Fruit fly (Drosophila melanogaster) Kc167 (cell line): ENCODE results near the gene Ugt37C2.

Source experiments
- Myc ChIP-seq: fragments of >200 bp; optimal IDR thresholded peaks from 2 replicates; lab custom pipeline; 2017; ENCODE audit warnings: missing external identifiers
- Sin3A ChIP-seq: fragments of >200 bp; optimal IDR thresholded peaks from 2 replicates; lab custom pipeline; 2018; ENCODE audit warnings: missing external identifiers
- h ChIP-seq: fragments of >200 bp; optimal IDR thresholded peaks from 3 replicates; lab custom pipeline; 2018; ENCODE audit warnings: missing external identifiers
- insv ChIP-seq: fragments of >200 bp; optimal IDR thresholded peaks from 3 replicates; lab custom pipeline; 2018; ENCODE audit warnings: missing external identifiers
- psq ChIP-seq: fragments of >200 bp; optimal IDR thresholded peaks from 2 replicates; lab custom pipeline; 2017; ENCODE audit warnings: missing external identifiers
- ttk ChIP-seq: sonication (Bioruptor generic); optimal IDR thresholded peaks from 2 replicates; lab custom pipeline; 2017; ENCODE audit warnings: missing external identifiers

Ugt37C2 gene

DNA sequence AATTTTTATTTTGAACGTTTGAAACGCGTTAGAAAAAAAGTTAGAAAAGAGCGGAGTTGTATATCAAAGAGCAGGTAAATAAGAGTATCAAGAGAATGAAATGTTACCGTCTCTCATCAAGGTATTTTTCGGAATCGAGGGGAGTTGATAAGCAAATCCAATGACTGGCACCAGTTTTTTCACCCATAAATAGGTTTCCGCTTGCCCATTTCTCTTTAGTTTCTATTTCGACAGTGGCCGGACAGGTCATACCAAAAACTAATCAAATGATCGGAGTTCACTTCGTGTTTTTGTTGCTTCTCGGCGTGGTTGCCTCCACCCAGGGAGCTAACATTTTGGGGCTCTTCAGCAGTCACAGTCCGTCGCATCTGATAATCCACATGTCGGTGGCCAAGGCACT, at the start of gene Ugt37C2:
Gene Ugt37C2 (plus strand): TSS at position 242 of the 400 bp plus-strand sequence.
- TF ChIP-seq ttk (lab: Kevin White, UChicago) = no peak
- no peak for TF ChIP-seq Myc (lab: Kevin White, UChicago)
- TF ChIP-seq h (lab: Kevin White, UChicago) = no peak
- TF ChIP-seq insv (lab: Kevin White, UChicago) = no peak
- no peak for TF ChIP-seq Sin3A
- no peak for TF ChIP-seq psq

DNA sequence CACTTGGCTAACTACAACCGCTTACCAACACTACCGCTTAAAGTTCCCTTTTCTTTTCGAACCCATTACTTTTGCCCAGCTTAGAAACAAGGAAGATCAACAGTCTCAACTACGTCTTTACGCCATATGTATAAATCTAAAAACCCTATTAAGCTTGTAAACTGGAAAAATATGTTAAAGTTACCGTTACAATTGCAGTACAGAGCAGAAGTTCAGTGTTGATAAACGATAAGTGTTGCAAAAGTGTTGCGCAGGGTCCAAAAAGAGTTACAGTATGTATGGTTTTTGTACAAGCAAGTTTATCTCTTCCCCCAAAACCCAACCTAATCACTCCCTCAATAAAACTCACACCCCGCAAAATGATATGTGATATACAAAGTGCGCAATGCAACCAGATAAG, 46.9 kb upstream of the Ugt37C2 start:
- TF ChIP-seq Sin3A (no peak), Myc (lab: Kevin White, UChicago) (no peak), h (lab: Kevin White, UChicago) (no peak), insv (lab: Kevin White, UChicago) (no peak), psq (no peak), ttk (lab: Kevin White, UChicago) (no peak)

DNA sequence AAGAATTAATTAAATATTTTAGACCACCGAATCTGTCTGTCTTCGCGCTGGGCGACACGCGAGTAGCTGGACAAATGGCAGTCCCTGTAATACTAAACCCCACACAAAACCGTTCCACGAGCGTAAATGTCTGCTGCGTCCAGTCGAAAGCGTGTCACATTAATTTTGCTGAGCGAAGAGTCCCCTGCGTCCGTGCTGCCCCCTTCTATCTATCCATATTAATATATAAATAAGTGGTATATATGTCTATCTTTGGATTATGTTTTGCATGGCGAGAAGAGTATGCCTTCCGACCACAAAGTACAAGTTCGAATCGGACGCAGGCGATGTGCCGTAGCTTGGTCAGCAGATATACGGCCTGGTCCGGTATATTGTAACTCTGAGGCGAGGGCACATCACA, 41.7 kb upstream of the Ugt37C2 start:
- TF ChIP-seq h (lab: Kevin White, UChicago) (no peak), psq (no peak), Sin3A (no peak), Myc (lab: Kevin White, UChicago) (no peak), insv (lab: Kevin White, UChicago) (no peak)

DNA sequence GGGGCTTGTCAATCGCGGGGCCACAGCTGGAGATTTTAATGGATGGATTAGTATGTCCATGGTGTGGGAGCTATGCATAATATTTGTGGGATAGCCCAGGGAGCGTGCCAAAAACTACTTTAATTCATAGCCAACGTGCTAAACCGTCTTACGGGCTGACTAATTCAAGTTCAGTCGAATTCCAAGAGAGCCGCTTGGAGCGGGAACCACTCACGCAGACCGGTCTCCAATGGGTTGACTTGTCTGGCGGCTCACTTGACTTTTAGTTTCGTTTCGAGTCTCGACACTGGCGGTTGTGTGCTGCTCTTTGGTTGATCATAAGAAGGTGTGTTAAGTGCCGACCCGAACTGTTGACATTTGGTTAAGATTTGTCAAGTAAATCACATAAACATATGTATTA, 39.9 kb upstream of the Ugt37C2 start, which contains the start of gene yellow-b:
Gene yellow-b (plus strand): TSS at position 263 of the 400 bp plus-strand sequence.
- no peak for TF ChIP-seq Myc (lab: Kevin White, UChicago)
- no peak for TF ChIP-seq psq
- no peak for TF ChIP-seq h (lab: Kevin White, UChicago)
- TF ChIP-seq insv (lab: Kevin White, UChicago) = no peak
- no peak for TF ChIP-seq ttk (lab: Kevin White, UChicago)
- no peak for TF ChIP-seq Sin3A

DNA sequence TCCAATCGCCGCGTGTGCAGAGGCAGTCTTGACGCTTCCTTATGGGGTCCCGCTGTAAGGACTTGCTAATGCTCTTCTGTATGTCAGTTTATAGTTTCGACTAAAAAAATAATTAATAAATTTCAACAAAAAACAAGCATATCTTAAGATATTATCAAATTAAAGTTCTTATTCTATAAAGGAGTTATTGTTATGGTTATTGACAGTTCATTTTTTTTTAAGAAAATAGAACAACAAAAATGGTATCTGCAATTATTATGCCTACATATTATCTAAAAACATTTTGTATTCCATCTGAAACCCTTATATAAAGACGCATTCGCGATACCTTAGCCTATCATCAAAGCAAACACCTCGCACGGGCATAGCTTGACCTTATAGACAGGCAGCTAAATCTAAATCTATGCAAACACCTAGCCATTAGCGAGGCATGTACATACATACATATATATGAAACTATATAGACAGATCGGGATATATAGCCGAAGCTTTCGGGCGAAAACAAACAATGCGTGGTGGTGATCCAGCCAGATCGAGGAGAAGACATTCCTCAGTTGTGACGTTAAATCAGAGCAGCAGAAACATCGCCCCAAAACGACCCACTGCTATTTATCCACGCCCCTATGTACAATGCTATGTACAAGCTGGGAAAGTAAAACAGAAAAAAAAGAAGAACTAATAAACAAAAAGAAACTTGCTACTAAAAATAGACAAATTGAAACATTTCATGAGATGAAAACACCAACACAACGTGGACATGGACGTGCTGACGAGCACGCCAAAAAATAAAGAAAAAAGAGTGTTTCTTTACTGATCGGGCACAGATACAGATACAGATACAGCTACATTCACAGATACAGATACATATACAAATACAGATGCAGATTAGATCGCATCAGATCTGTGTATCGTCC, 33.2 kb upstream of the Ugt37C2 start, which contains the start of gene ppk17:
Gene ppk17 (minus strand): TSS at position 51 of the 914 bp plus-strand sequence.
- no peak for TF ChIP-seq ttk (lab: Kevin White, UChicago)
- no peak for TF ChIP-seq psq
- no peak for TF ChIP-seq insv (lab: Kevin White, UChicago)
- no peak for TF ChIP-seq h (lab: Kevin White, UChicago)
- no peak for TF ChIP-seq Myc (lab: Kevin White, UChicago)
- no peak for TF ChIP-seq Sin3A

DNA sequence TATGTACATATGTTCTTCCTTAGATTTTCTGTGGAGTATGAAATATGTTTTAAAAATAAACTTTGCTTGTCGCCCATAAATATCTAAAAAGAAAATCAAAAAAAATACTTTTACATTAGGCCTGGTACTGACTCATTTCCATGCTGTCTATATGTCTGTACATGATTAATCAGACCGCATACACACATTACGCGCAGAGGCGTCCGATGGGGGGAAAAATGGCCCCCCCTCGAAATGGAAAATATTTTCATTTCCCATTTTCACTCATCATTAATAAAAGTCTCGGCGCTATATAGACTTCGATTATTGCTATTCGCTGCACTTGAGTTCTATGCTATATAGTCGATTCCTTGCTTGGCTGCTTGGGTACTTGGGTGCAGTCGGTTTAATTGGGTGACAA, 32.1 kb upstream of the Ugt37C2 start:
- TF ChIP-seq h (lab: Kevin White, UChicago) (no peak), insv (lab: Kevin White, UChicago) (no peak)

DNA sequence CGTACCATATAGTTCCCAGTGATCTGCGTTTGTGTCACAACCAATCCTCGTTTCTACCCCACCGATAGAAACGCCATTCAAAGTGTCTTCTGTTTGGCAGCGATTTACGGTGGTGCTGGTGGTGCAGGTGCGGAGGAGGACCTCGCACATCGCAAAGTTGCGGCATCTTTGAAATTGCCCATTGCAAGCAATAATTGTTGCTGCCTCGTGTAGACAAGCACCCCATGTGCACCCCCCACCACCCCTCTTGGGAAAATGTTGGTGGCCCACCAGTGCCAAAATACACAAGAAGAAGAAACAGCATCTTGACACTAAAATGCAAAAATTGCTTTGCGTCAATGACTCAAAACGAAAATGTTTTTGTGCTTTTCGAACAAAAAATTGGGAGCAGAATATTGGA, 29.5 kb upstream of the Ugt37C2 start:
- no peak for TF ChIP-seq psq
- TF ChIP-seq h (lab: Kevin White, UChicago) = no peak
- no peak for TF ChIP-seq ttk (lab: Kevin White, UChicago)
- no peak for TF ChIP-seq insv (lab: Kevin White, UChicago)
- no peak for TF ChIP-seq Sin3A
- no peak for TF ChIP-seq Myc (lab: Kevin White, UChicago)

DNA sequence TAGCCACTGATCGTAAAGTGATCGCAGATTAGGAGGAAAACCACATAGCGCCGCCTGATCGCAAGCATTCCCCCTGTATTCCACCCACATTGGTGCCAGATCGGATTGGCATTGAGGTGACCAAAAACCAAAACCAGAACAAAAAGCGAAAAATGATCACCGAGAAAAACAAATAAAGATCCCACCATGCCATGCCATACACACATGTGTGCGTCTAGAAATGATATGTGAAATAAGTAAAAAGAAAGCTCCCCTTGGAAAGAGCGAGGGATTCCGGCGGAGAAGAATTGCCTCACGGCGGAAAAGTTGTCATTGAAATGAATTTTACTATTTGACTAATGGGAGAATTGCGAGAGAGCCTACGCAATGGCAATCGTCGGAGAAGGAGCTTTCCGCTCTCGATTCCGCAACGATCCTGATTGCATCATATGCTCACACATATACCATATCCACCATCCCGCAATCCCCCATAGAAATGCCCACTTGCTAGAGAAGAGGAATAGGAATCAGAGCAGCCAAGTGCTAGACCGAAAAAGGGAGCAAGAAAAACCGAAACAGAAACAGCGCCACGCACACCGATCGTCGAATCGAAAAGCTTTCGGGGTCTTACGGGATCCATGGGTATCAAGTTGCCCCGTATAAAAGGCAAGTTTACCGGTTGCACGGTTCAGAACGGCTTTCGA, 27.8 kb upstream of the Ugt37C2 start, which contains the start of gene Mhc:
Gene Mhc (plus strand): TSS at position 497 of the 683 bp plus-strand sequence.
- TF ChIP-seq Myc (lab: Kevin White, UChicago) (no peak), Sin3A (no peak), psq (no peak), ttk (lab: Kevin White, UChicago) (no peak)

DNA sequence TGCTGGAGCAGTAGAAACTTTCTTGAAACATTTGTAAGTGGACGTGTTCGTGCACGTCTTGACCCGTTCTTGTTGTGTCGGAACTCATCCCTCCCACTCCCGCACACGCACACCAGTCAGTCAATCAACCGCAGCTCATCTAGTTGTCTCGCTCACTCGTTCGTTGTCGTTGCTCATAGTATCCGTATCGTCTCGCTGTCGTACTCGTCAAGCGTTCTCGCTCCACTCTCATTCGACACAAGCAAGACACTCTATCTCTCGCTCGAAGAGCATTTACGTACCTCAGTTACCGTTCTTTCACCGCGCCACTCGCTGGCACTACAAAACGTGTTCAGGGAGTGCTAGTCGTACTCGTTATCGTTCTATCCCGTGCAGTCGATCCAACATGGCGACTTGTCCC, 6.5 kb upstream of the Ugt37C2 start:
- TF ChIP-seq Myc (lab: Kevin White, UChicago) = no peak
- no peak for TF ChIP-seq psq
- TF ChIP-seq Sin3A = no peak
- no peak for TF ChIP-seq ttk (lab: Kevin White, UChicago)
- no peak for TF ChIP-seq insv (lab: Kevin White, UChicago)
- TF ChIP-seq h (lab: Kevin White, UChicago) = no peak

DNA sequence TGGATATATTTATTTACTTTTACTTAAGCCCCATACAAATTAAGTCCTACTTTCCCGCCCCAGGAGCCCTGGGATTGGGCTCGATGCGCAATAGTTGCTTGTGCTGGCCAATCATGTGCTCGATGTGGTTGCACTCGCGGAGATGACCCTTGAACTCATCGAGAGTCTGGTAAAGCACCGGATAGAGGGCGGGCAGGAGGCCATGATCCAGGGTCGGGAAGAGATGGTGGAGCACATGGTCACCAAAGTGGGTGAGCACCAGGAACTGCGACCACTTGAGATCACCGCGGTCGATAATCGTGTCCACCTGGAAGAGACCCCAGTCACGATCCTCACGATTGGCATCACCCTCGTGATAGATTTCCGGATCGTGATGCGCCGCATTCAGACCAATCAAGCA, 5.1 kb upstream of the Ugt37C2 start:
- no peak for TF ChIP-seq psq
- TF ChIP-seq ttk (lab: Kevin White, UChicago) = no peak

DNA sequence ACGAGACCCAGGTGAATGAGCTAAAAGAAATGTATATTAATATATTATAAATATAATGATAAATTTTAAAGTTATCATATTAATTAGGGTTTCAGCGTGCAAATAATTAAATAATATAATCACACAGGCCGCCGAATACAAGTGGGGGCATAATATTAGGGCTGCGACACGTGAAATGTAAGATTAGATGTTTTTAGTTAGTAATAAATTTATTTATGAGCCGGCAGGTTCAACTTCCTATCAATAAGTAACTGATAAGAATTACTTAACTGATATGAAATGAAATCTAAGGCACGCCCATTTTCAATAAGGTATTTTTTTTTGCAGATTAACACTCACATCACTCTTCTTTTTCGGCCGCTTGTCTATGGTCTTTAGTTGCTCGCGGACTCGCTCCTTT, 4.1 kb upstream of the Ugt37C2 start:
- TF ChIP-seq ttk (lab: Kevin White, UChicago) (no peak), Sin3A (no peak), h (lab: Kevin White, UChicago) (no peak), Myc (lab: Kevin White, UChicago) (no peak), psq (no peak), insv (lab: Kevin White, UChicago) (no peak)

DNA sequence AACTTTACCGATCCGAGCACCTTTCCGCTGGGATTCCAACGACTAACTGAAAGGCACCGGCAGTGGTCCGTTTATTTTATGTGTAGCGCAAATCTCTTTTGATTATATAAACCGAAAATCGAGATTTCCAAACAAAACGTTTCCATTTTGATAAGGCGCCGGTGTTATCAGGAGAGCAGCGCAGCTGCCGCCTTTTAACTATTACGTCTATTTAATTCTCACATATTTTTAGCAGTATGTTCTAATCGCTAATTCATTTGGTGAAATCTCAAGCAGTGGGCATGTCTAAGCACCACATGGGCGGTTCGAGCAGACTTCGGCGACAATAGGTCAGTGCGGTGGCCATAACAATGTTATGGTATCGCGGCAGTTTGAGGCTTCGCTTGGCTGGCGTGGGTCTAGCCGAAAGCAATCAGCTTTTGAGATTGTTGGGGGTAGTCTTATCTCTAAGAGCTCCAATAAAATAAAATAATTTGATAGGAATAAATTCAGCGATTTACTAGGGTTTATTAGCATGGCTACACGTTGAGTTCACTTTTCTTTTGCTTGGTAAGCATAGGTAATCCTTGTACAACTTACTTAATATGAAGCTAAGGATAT, 3.2 kb upstream of the Ugt37C2 start, which contains the start of gene Cyt-b5-r:
Gene Cyt-b5-r (minus strand): TSS at position 51 of the 600 bp plus-strand sequence.
- TF ChIP-seq Sin3A (no peak), insv (lab: Kevin White, UChicago) (no peak), ttk (lab: Kevin White, UChicago) (no peak), psq (no peak), h (lab: Kevin White, UChicago) (no peak), Myc (lab: Kevin White, UChicago) (no peak)
